Worm (Caenorhabditis elegans): ENCODE data around the gene W05H9.2.
A peak's percentile ranks its signal among the peaks of the same experiment; 100 is the strongest.

The W05H9.2 gene

ce11 chrX:6251947-6252617 is 14.8 kb upstream of the W05H9.2 start:
- TF ChIP-seq npax-4 (tag; optimal IDR thresholded peaks at IDR 0.05) (no peak), hlh-13 (GFP tag; optimal IDR thresholded peaks at IDR 0.05) (peak; percentile 15), ceh-2 (tag; optimal IDR thresholded peaks at IDR 0.05) (peak; percentile 37), fkh-6 (tag; optimal IDR thresholded peaks at IDR 0.05) (peak; percentile 32), ceh-30 (tag; optimal IDR thresholded peaks at IDR 0.05) (no peak), unc-86 (tag; optimal IDR thresholded peaks at IDR 0.05) (no peak), pqm-1 (tag; optimal IDR thresholded peaks at IDR 0.05) (no peak), C08G9.2 (tag; optimal IDR thresholded peaks at IDR 0.05) (no peak), pat-9 (tag; optimal IDR thresholded peaks at IDR 0.05) (no peak), hlh-6 (tag; optimal IDR thresholded peaks at IDR 0.05) (no peak), ztf-16 (tag; optimal IDR thresholded peaks at IDR 0.05) (no peak), syd-9 (tag; optimal IDR thresholded peaks at IDR 0.05) (no peak), sdc-2 (tag; optimal IDR thresholded peaks at IDR 0.05) (no peak), ceh-31 (tag; optimal IDR thresholded peaks at IDR 0.05) (peak; percentile 54), nhr-232 (tag; optimal IDR thresholded peaks at IDR 0.05) (no peak), ama-1 (optimal IDR thresholded peaks at IDR 0.05) (peak; percentile 83), nfya-1 (tag; optimal IDR thresholded peaks at IDR 0.05) (peak; percentile 21), pag-3 (tag; optimal IDR thresholded peaks at IDR 0.05; ENCODE audit: borderline replicate concordance) (no peak), F13H6.1 (tag; optimal IDR thresholded peaks at IDR 0.05) (peak; percentile 10), T23F11.4 (GFP tag; optimal IDR thresholded peaks at IDR 0.05) (no peak), ceh-24 (tag; optimal IDR thresholded peaks at IDR 0.05) (no peak), pha-4 (tag; optimal IDR thresholded peaks at IDR 0.05) (no peak), gmeb-2 (tag; optimal IDR thresholded peaks at IDR 0.05) (peak; percentile 37), unc-3 (GFP tag; conservative IDR thresholded peaks at IDR 0.05) (no peak), unc-3 (tag; optimal IDR thresholded peaks at IDR 0.05) (no peak), eyg-1 (tag; optimal IDR thresholded peaks at IDR 0.05) (no peak), sox-2 (GFP tag; IDR thresholded peaks at IDR 0.05) (no peak), ceh-48 (tag; optimal IDR thresholded peaks at IDR 0.05) (no peak), sox-4 (tag; optimal IDR thresholded peaks at IDR 0.05) (no peak), fkh-10 (GFP tag; optimal IDR thresholded peaks at IDR 0.05) (no peak), ttx-3 (tag; optimal IDR thresholded peaks at IDR 0.05) (no peak), mec-3 (tag; optimal IDR thresholded peaks at IDR 0.05; ENCODE audit: borderline replicate concordance) (no peak), nhr-11 (tag; optimal IDR thresholded peaks at IDR 0.05) (no peak), elt-4 (tag; optimal IDR thresholded peaks at IDR 0.05) (no peak), ahr-1 (tag; optimal IDR thresholded peaks at IDR 0.05) (no peak), rnt-1 (tag; optimal IDR thresholded peaks at IDR 0.05) (peak; percentile 48), pros-1 (tag; optimal IDR thresholded peaks at IDR 0.05) (peak; percentile 59), lin-11 (tag; optimal IDR thresholded peaks at IDR 0.05) (no peak), hlh-30 (tag; optimal IDR thresholded peaks at IDR 0.05; ENCODE audit: insufficient read depth) (no peak), ref-2 (tag; optimal IDR thresholded peaks at IDR 0.05) (peak; percentile 53), dve-1 (tag; optimal IDR thresholded peaks at IDR 0.05) (peak; percentile 16), ceh-45 (GFP tag; IDR thresholded peaks at IDR 0.05) (no peak), pha-2 (tag; optimal IDR thresholded peaks at IDR 0.05) (no peak), ceh-34 (tag; optimal IDR thresholded peaks at IDR 0.05) (peak; percentile 9), ceh-18 (tag; optimal IDR thresholded peaks at IDR 0.05) (peak; percentile 38), ceh-9 (tag; optimal IDR thresholded peaks at IDR 0.05) (no peak), elt-2 (tag; optimal IDR thresholded peaks at IDR 0.05) (no peak), hlh-15 (tag; optimal IDR thresholded peaks at IDR 0.05) (no peak), unc-42 (tag; optimal IDR thresholded peaks at IDR 0.05) (peak; percentile 33)

Data from whole organism, late embryonic.